Worm (Caenorhabditis elegans) whole organism, mixed stage, embryonic: Measurements from ENCODE around the gene T04C9.3.

ENCODE experiments used
- flh-1 ChIP-seq: fragments of 200-800 bp; sonication (Bioruptor generic); optimal IDR thresholded peaks from 2 replicates; lab custom pipeline; 2018; ENCODE audit warnings: mild to moderate bottlenecking, missing genetic modification characterization, moderate library complexity, missing compliant biosample characterization
- lin-32 ChIP-seq: fragments of 200-800 bp; sonication (Bioruptor generic); optimal IDR thresholded peaks from 2 replicates; lab custom pipeline; 2018; ENCODE audit warnings: mild to moderate bottlenecking, missing genetic modification characterization, missing compliant biosample characterization
- nhr-237 ChIP-seq: fragments of 150-350 bp; optimal IDR thresholded peaks from 2 replicates; lab custom pipeline; 2014; ENCODE audit warnings: missing biosample characterization, missing genetic modification characterization
- pha-4 ChIP-seq: fragments of 150-350 bp; optimal IDR thresholded peaks from 2 replicates; lab custom pipeline; 2018; ENCODE audit warnings: missing biosample characterization, missing genetic modification reagents, missing genetic modification characterization
- sptf-1 ChIP-seq: sonication (generic microtip); optimal IDR thresholded peaks from 2 replicates; lab custom pipeline; 2017; ENCODE audit warnings: mild to moderate bottlenecking, missing genetic modification characterization, moderate library complexity, missing compliant biosample characterization
- unc-39 ChIP-seq: fragments of 150-350 bp; optimal IDR thresholded peaks from 2 replicates; lab custom pipeline; 2014; ENCODE audit warnings: missing biosample characterization, missing genetic modification characterization

DNA sequence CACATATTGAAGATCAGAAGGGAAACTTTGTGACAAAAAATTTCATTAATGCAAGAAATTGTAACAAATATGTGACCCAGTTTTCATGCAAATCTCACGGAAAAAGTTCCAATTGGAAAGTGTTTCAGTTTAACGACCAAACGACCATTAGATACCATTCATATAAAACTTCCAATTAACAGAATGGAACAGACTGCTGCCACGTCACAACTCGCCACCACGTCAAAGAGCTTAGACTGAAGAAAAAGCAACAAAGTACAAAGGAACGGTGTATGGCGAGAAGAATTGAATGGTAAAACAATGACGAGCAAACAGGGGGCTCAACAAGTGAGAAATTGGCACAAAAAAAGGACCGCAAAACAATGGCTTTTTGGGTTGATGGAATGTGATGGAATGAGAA lies at the start of gene T04C9.3:
- TF ChIP-seq lin-32 (GFP tag; lab: Kevin White, UChicago) (no peak), nhr-237 (no peak), sptf-1 (tag; lab: Kevin White, UChicago) (no peak), flh-1 (GFP tag; lab: Kevin White, UChicago) (no peak), pha-4 (tag; lab: Kevin White, UChicago) (no peak), unc-39 (tag; lab: Kevin White, UChicago) (no peak)
